Worm (Caenorhabditis elegans) whole organism, early embryonic: ENCODE data around the gene oig-1.

Source experiments
- B0310.2 ChIP-seq: sonication (generic microtip); optimal IDR thresholded peaks from 2 replicates; lab custom pipeline; 2016; ENCODE audit warnings: mild to moderate bottlenecking, missing genetic modification characterization, missing compliant biosample characterization
- F13C5.2 ChIP-seq: sonication (generic microtip); optimal IDR thresholded peaks from 2 replicates; lab custom pipeline; 2017; ENCODE audit warnings: mild to moderate bottlenecking, missing genetic modification characterization, inconsistent platforms, missing compliant biosample characterization
- aly-1 ChIP-seq: sonication (generic microtip); optimal IDR thresholded peaks from 2 replicates; lab custom pipeline; 2016; ENCODE audit warnings: missing genetic modification characterization, missing compliant biosample characterization
- ama-1 ChIP-seq: fragments of 150-350 bp; optimal IDR thresholded peaks from 2 replicates; lab custom pipeline; 2014
- ceh-13 ChIP-seq: fragments of 200-800 bp; sonication (Bioruptor generic); optimal IDR thresholded peaks from 2 replicates; lab custom pipeline; 2018; ENCODE audit warnings: mild to moderate bottlenecking, missing genetic modification characterization, missing compliant biosample characterization
- ceh-36 ChIP-seq: sonication (generic microtip); optimal IDR thresholded peaks from 2 replicates; lab custom pipeline; 2016; ENCODE audit warnings: missing genetic modification characterization, inconsistent platforms, missing compliant biosample characterization
- ets-7 ChIP-seq: sonication (generic microtip); optimal IDR thresholded peaks from 2 replicates; lab custom pipeline; 2016; ENCODE audit warnings: missing genotype, missing genetic modification characterization, missing compliant biosample characterization
- flt-1 ChIP-seq: fragments of 200-800 bp; sonication (Bioruptor generic); IDR thresholded peaks from 2 replicates; pipeline ENCODE4 v1.3.6; 2022; ENCODE audit warnings: missing genetic modification characterization, missing compliant biosample characterization
- hmbx-1 ChIP-seq: sonication (generic microtip); optimal IDR thresholded peaks from 2 replicates; lab custom pipeline; 2016; ENCODE audit warnings: mild to moderate bottlenecking, missing genetic modification characterization, missing compliant biosample characterization
- hmg-4 ChIP-seq: fragments of 200-800 bp; sonication (Bioruptor generic); optimal IDR thresholded peaks from 2 replicates; lab custom pipeline; 2018; ENCODE audit warnings: mild to moderate bottlenecking, missing genetic modification characterization, missing compliant biosample characterization
- hnd-1 ChIP-seq: sonication (generic microtip); optimal IDR thresholded peaks from 2 replicates; lab custom pipeline; 2016; ENCODE audit warnings: missing genetic modification characterization, missing compliant biosample characterization
- pes-1 ChIP-seq: fragments of 200-800 bp; sonication (Bioruptor generic); IDR thresholded peaks from 2 replicates; pipeline ENCODE4 v1.3.6; 2022; ENCODE audit warnings: missing genetic modification reagents, missing genetic modification characterization, missing compliant biosample characterization
- scrt-1 ChIP-seq: fragments of 200-800 bp; sonication (Bioruptor generic); IDR thresholded peaks from 2 replicates; pipeline ENCODE4 v1.3.6; 2022; ENCODE audit warnings: missing genetic modification characterization, missing compliant biosample characterization
- sea-1 ChIP-seq: fragments of 200-800 bp; sonication (Bioruptor generic); conservative IDR thresholded peaks from 2 replicates; pipeline ENCODE4 v1.3.6; 2022; ENCODE audit warnings: missing genetic modification characterization, missing compliant biosample characterization
- tbx-11 ChIP-seq: fragments of 200-800 bp; sonication (Bioruptor generic); IDR thresholded peaks from 2 replicates; pipeline ENCODE4 v1.3.6; 2022; ENCODE audit warnings: missing genetic modification characterization, missing compliant biosample characterization
- tbx-37 ChIP-seq: fragments of 200-800 bp; sonication (Bioruptor generic); conservative IDR thresholded peaks from 2 replicates; pipeline ENCODE4 v1.3.6; 2022; ENCODE audit warnings: missing genetic modification reagents, missing genetic modification characterization, missing compliant biosample characterization
- tra-4 ChIP-seq: sonication (generic microtip); optimal IDR thresholded peaks from 2 replicates; lab custom pipeline; 2017; ENCODE audit warnings: missing genetic modification characterization, missing compliant biosample characterization

The oig-1 gene

ce11 chrIII:6525557-6525956 lies at the start of gene oig-1:
oig-1 (minus strand) TSS chrIII:6525657.
- TF ChIP-seq hmg-4 (GFP tag; lab: Kevin White, UChicago) = no peak
- no peak for TF ChIP-seq hnd-1 (tag; lab: Kevin White, UChicago)
- no peak for TF ChIP-seq pes-1 (GFP tag; lab: Robert Waterston, UW)

ce11 chrIII:6558487-6558886 lies 33.0 kb upstream of the oig-1 start, which contains the start of gene C09E7.8:
C09E7.8 (minus strand) TSS chrIII:6558587.
- no peak for TF ChIP-seq tbx-11 (GFP tag; lab: Robert Waterston, UW)
- TF ChIP-seq ceh-36 (tag; lab: Kevin White, UChicago) = no peak
- TF ChIP-seq sea-1 (GFP tag; lab: Robert Waterston, UW) = no peak

ce11 chrIII:6551187-6552058 lies 26.0 kb upstream of the oig-1 start, which contains the start of gene C09E7.7:
C09E7.7 (minus strand) TSS chrIII:6551243.
- TF ChIP-seq tbx-11 (GFP tag; lab: Robert Waterston, UW) (peak; percentile 24; the same call in 1 of the 2 replicates), ets-7 (tag; lab: Kevin White, UChicago) (peak; percentile 50), sea-1 (GFP tag; lab: Robert Waterston, UW) (peak; percentile 71), aly-1 (peak; percentile 73), hmg-4 (GFP tag; lab: Kevin White, UChicago) (peak; percentile 39), tbx-37 (GFP tag; lab: Robert Waterston, UW) (peak; percentile 74), pes-1 (GFP tag; lab: Robert Waterston, UW) (peak; percentile 60)

- TF ChIP-seq ceh-36 (tag; lab: Kevin White, UChicago) = peak; percentile 9
- peak; percentile 65 for TF ChIP-seq F13C5.2 (tag; lab: Kevin White, UChicago)
- TF ChIP-seq ets-7 (tag; lab: Kevin White, UChicago) = peak; percentile 22
- no peak for TF ChIP-seq scrt-1 (GFP tag; lab: Robert Waterston, UW)
- TF ChIP-seq hmg-4 (GFP tag; lab: Kevin White, UChicago) = no peak
- TF ChIP-seq aly-1 = peak; percentile 38
- TF ChIP-seq hmbx-1 (tag; lab: Kevin White, UChicago) = no peak
These were observed 11.6 kb upstream of the oig-1 start, which contains the start of gene C09E7.4 for ce11 chrIII:6536945-6537568. C09E7.4 (minus strand) TSS chrIII:6536995.

ce11 chrIII:6532647-6533046 lies 7.2 kb upstream of the oig-1 start, which contains the start of gene srxa-5:
srxa-5 (plus strand) TSS chrIII:6532947.
- TF ChIP-seq pes-1 (GFP tag; lab: Robert Waterston, UW) = no peak
- TF ChIP-seq ama-1 (lab: Kevin White, UChicago) = no peak
- no peak for TF ChIP-seq F13C5.2 (tag; lab: Kevin White, UChicago)

- TF ChIP-seq flt-1 (GFP tag; lab: Robert Waterston, UW) (no peak), ceh-13 (GFP tag; lab: Kevin White, UChicago) (no peak), ets-7 (tag; lab: Kevin White, UChicago) (no peak), scrt-1 (GFP tag; lab: Robert Waterston, UW) (no peak)
These were observed 5.6 kb upstream of the oig-1 start, which contains the start of gene C09E7.11 for ce11 chrIII:6531099-6531498. C09E7.11 (plus strand) TSS chrIII:6531399.

ce11 chrIII:6527902-6528301 lies 2.4 kb upstream of the oig-1 start, which contains the start of gene pqn-10:
pqn-10 (plus strand) TSS chrIII:6528202.
- TF ChIP-seq hmbx-1 (tag; lab: Kevin White, UChicago) = no peak
- TF ChIP-seq tbx-11 (GFP tag; lab: Robert Waterston, UW) = no peak
- no peak for TF ChIP-seq ets-7 (tag; lab: Kevin White, UChicago)
- no peak for TF ChIP-seq B0310.2 (tag; lab: Kevin White, UChicago)
- no peak for TF ChIP-seq F13C5.2 (tag; lab: Kevin White, UChicago)
- TF ChIP-seq hmg-4 (GFP tag; lab: Kevin White, UChicago) = no peak
- TF ChIP-seq scrt-1 (GFP tag; lab: Robert Waterston, UW) = no peak
- no peak for TF ChIP-seq flt-1 (GFP tag; lab: Robert Waterston, UW)
- TF ChIP-seq tra-4 (tag; lab: Kevin White, UChicago) = no peak
- TF ChIP-seq sea-1 (GFP tag; lab: Robert Waterston, UW) = no peak
- TF ChIP-seq aly-1 = no peak

ce11 chrIII:6519949-6520348 lies 5.5 kb downstream of the oig-1 start, which contains the start of gene C09E7.10:
C09E7.10 (minus strand) TSS chrIII:6520049.
- TF ChIP-seq B0310.2 (tag; lab: Kevin White, UChicago) (no peak), hmg-4 (GFP tag; lab: Kevin White, UChicago) (no peak), ets-7 (tag; lab: Kevin White, UChicago) (no peak), scrt-1 (GFP tag; lab: Robert Waterston, UW) (no peak), ama-1 (lab: Kevin White, UChicago) (no peak), aly-1 (no peak), tbx-37 (GFP tag; lab: Robert Waterston, UW) (no peak), hmbx-1 (tag; lab: Kevin White, UChicago) (no peak), ceh-36 (tag; lab: Kevin White, UChicago) (no peak), tbx-11 (GFP tag; lab: Robert Waterston, UW) (no peak), hnd-1 (tag; lab: Kevin White, UChicago) (no peak), pes-1 (GFP tag; lab: Robert Waterston, UW) (no peak), flt-1 (GFP tag; lab: Robert Waterston, UW) (no peak), ceh-13 (GFP tag; lab: Kevin White, UChicago) (no peak), tra-4 (tag; lab: Kevin White, UChicago) (no peak), F13C5.2 (tag; lab: Kevin White, UChicago) (no peak)
